Fruit fly (Drosophila melanogaster) whole organism, prepupa: ENCODE results near the gene CG34177.

Experiments used
- Ets21C ChIP-seq: fragments of 200-800 bp; sonication (Bioruptor generic); optimal IDR thresholded peaks from 3 replicates; lab custom pipeline; 2016; ENCODE audit warnings: missing biosample characterization, missing genetic modification characterization
- Lpt ChIP-seq: fragments of 200-800 bp; sonication (Bioruptor generic); optimal IDR thresholded peaks from 3 replicates; lab custom pipeline; 2016; ENCODE audit warnings: missing biosample characterization, missing genetic modification characterization
- dsx ChIP-seq: fragments of 200-800 bp; optimal IDR thresholded peaks from 3 replicates; lab custom pipeline; 2019; ENCODE audit warnings: missing biosample characterization, mild to moderate bottlenecking, missing genetic modification characterization, moderate library complexity; ENCODE audit not compliant: poor library complexity, severe bottlenecking
- fkh ChIP-seq: fragments of 200-800 bp; sonication (Bioruptor generic); optimal IDR thresholded peaks from 3 replicates; lab custom pipeline; 2017; ENCODE audit warnings: missing biosample characterization, mild to moderate bottlenecking, missing genetic modification characterization, moderate library complexity
- ss ChIP-seq, 2 experiments: fragments of 200-800 bp; sonication (Bioruptor generic); optimal IDR thresholded peaks; 2 replicates in 1 of 2; 3 replicates in 1 of 2; lab custom pipeline; 2017 to 2018; ENCODE audit warnings: mild to moderate bottlenecking in 2 of 2, missing biosample characterization in 2 of 2, missing genetic modification characterization in 2 of 2, moderate library complexity in 1 of 2

DNA sequence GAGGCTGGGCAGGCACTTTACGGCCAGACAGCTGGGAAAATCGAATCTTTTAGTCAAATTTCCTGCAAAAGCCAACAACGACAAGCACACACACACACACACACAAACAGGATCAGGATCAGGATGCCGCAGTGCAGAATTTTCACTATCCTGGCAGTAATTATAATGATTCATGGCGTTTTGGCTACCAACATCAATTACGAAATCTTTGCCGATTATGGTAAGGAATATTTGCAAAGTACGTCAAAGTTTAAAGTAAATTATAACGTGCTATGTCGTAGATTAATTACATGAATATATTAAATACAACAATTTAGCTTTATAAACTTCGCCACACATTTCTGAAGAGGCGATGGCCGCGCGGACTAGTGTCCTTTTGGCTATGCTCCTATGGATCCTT, at the start of gene CG34177, which contains the start of gene CG34178:
- TF ChIP-seq fkh (GFP tag; lab: Kevin White, UChicago) (no peak), Ets21C (GFP tag; lab: Kevin White, UChicago) (no peak), dsx (no peak), Lpt (no peak), ss (GFP tag; optimal IDR thresholded peaks at IDR 0.05; lab: Kevin White, UChicago) (no peak)
